Fruit fly (Drosophila melanogaster) whole organism, embryonic: ENCODE measurements around the gene CG1575.

Experiments used
- Ada2b ChIP-seq: fragments of 200-800 bp; sonication (Bioruptor generic); IDR thresholded peaks from 2 replicates; pipeline ENCODE4 v1.3.6; 2022; ENCODE audit warnings: missing biosample characterization, missing genetic modification characterization
- BEAF-32 ChIP-seq: fragments of 200-800 bp; sonication (Bioruptor generic); optimal IDR thresholded peaks from 3 replicates; lab custom pipeline; 2017; ENCODE audit warnings: missing biosample characterization, missing genetic modification characterization, mild to moderate bottlenecking, moderate library complexity, missing genetic modification reagents
- Bgb ChIP-seq: fragments of 200-800 bp; sonication (Bioruptor generic); IDR thresholded peaks from 2 replicates; pipeline ENCODE4 v1.3.6; 2022; ENCODE audit warnings: missing biosample characterization, missing genetic modification characterization; ENCODE audit not compliant: partially characterized antibody
- CG11247 ChIP-seq: fragments of 200-800 bp; sonication (Bioruptor generic); IDR thresholded peaks from 2 replicates; pipeline ENCODE4 v1.3.6; 2022; ENCODE audit warnings: missing biosample characterization, missing genetic modification characterization
- CG12219 ChIP-seq: fragments of 200-800 bp; sonication (Bioruptor generic); optimal IDR thresholded peaks from 3 replicates; lab custom pipeline; 2018; ENCODE audit warnings: missing biosample characterization, mild to moderate bottlenecking, missing genetic modification characterization
- CG13287 ChIP-seq: fragments of 200-800 bp; sonication (Bioruptor generic); IDR thresholded peaks from 2 replicates; pipeline ENCODE4 v1.3.6; 2022; ENCODE audit warnings: missing biosample characterization, missing genetic modification characterization; ENCODE audit not compliant: partially characterized antibody
- CG13894 ChIP-seq: fragments of 200-800 bp; sonication (Bioruptor generic); optimal IDR thresholded peaks from 3 replicates; lab custom pipeline; 2018; ENCODE audit warnings: missing biosample characterization, mild to moderate bottlenecking, missing genetic modification characterization, moderate library complexity
- CG15601 ChIP-seq: fragments of 200-800 bp; sonication (Bioruptor generic); optimal IDR thresholded peaks from 3 replicates; lab custom pipeline; 2019; ENCODE audit warnings: missing biosample characterization, mild to moderate bottlenecking, missing genetic modification characterization, moderate library complexity
- CG31388 ChIP-seq: fragments of 200-800 bp; sonication (Bioruptor generic); optimal IDR thresholded peaks from 2 replicates; lab custom pipeline; 2016; ENCODE audit warnings: missing biosample characterization, missing genetic modification characterization
- CG32772 ChIP-seq: fragments of 200-800 bp; sonication (Bioruptor generic); IDR thresholded peaks from 2 replicates; pipeline ENCODE4 v1.3.6; 2022; ENCODE audit warnings: missing biosample characterization, missing genetic modification characterization
- CG3281 ChIP-seq: fragments of 200-800 bp; sonication (Bioruptor generic); optimal IDR thresholded peaks from 3 replicates; lab custom pipeline; 2017; ENCODE audit warnings: missing biosample characterization, mild to moderate bottlenecking, missing genetic modification characterization
- CG5953 ChIP-seq: fragments of 200-800 bp; sonication (Bioruptor generic); IDR thresholded peaks from 2 replicates; pipeline ENCODE4 v1.3.6; 2022; ENCODE audit warnings: missing biosample characterization, missing genetic modification characterization
- CG7987 ChIP-seq: fragments of 200-800 bp; sonication (Bioruptor generic); optimal IDR thresholded peaks from 2 replicates; lab custom pipeline; 2018; ENCODE audit warnings: missing biosample characterization, mild to moderate bottlenecking, missing genetic modification characterization, moderate library complexity
- CG8944 ChIP-seq: fragments of 200-800 bp; sonication (Bioruptor generic); optimal IDR thresholded peaks from 3 replicates; lab custom pipeline; 2016; ENCODE audit warnings: missing biosample characterization, missing genetic modification characterization
- CG9932 ChIP-seq: fragments of 200-800 bp; sonication (Bioruptor generic); IDR thresholded peaks from 2 replicates; pipeline ENCODE4 v1.3.6; 2022; ENCODE audit warnings: missing biosample characterization, missing genetic modification characterization
- Deaf1 ChIP-seq: fragments of 200-800 bp; optimal IDR thresholded peaks from 3 replicates; lab custom pipeline; 2019; ENCODE audit warnings: missing biosample characterization, mild to moderate bottlenecking, missing genetic modification characterization, moderate library complexity
- Doc3 ChIP-seq: fragments of 200-800 bp; sonication (Bioruptor generic); IDR thresholded peaks from 3 replicates; pipeline ENCODE4 v1.3.6; 2022; ENCODE audit warnings: missing biosample characterization, missing genetic modification characterization; ENCODE audit not compliant: partially characterized antibody
- Dp ChIP-seq: fragments of 200-800 bp; sonication (Bioruptor generic); optimal IDR thresholded peaks from 2 replicates; lab custom pipeline; 2018; ENCODE audit warnings: missing biosample characterization, mild to moderate bottlenecking, missing genetic modification characterization, moderate library complexity
- Drgx ChIP-seq: fragments of 200-800 bp; sonication (Bioruptor generic); IDR thresholded peaks from 2 replicates; pipeline ENCODE4 v1.3.6; 2022; ENCODE audit warnings: missing biosample characterization, missing genetic modification characterization
- Fer1 ChIP-seq: fragments of 200-800 bp; sonication (Bioruptor generic); optimal IDR thresholded peaks from 2 replicates; lab custom pipeline; 2017; ENCODE audit warnings: missing biosample characterization, mild to moderate bottlenecking, missing genetic modification characterization
- Fer3 ChIP-seq: fragments of 200-800 bp; sonication (Bioruptor generic); optimal IDR thresholded peaks from 2 replicates; lab custom pipeline; 2018; ENCODE audit warnings: missing biosample characterization, mild to moderate bottlenecking, missing genetic modification characterization, moderate library complexity
- Lpt ChIP-seq: fragments of >200 bp; optimal IDR thresholded peaks from 2 replicates; lab custom pipeline; 2018; ENCODE audit warnings: missing biosample characterization, missing genetic modification characterization
- Med ChIP-seq: fragments of 200-800 bp; sonication (Bioruptor generic); peaks from one replicate; lab custom pipeline; 2016; ENCODE audit warnings: missing biosample characterization, missing genetic modification characterization, mild to moderate bottlenecking, inconsistent platforms, moderate library complexity
- NK7.1 ChIP-seq: fragments of 200-800 bp; sonication (Bioruptor generic); optimal IDR thresholded peaks from 3 replicates; lab custom pipeline; 2016; ENCODE audit warnings: missing biosample characterization, missing genetic modification characterization
- Xbp1 ChIP-seq: fragments of 200-800 bp; sonication (Bioruptor generic); optimal IDR thresholded peaks from 3 replicates; lab custom pipeline; 2016; ENCODE audit warnings: missing biosample characterization, mild to moderate bottlenecking, missing genetic modification characterization
- da ChIP-seq: fragments of 200-800 bp; sonication (Bioruptor generic); optimal IDR thresholded peaks from 2 replicates; lab custom pipeline; 2016; ENCODE audit warnings: missing biosample characterization, missing genetic modification characterization
- dan ChIP-seq: fragments of 200-800 bp; sonication (Bioruptor generic); IDR thresholded peaks from 2 replicates; pipeline ENCODE4 v1.3.6; 2022; ENCODE audit warnings: missing biosample characterization, missing genetic modification characterization
- emc ChIP-seq: fragments of 200-800 bp; sonication (Bioruptor generic); optimal IDR thresholded peaks from 2 replicates; lab custom pipeline; 2016; ENCODE audit warnings: missing biosample characterization, missing genetic modification characterization
- exex ChIP-seq: fragments of 200-800 bp; sonication (Bioruptor generic); optimal IDR thresholded peaks from 4 replicates; lab custom pipeline; 2018; ENCODE audit warnings: missing biosample characterization, mild to moderate bottlenecking, missing genetic modification characterization, moderate library complexity
- hth ChIP-seq: fragments of >200 bp; optimal IDR thresholded peaks from 2 replicates; lab custom pipeline; 2017; ENCODE audit warnings: inconsistent platforms
- ind ChIP-seq: fragments of 200-800 bp; sonication (Bioruptor generic); optimal IDR thresholded peaks from 3 replicates; lab custom pipeline; 2016; ENCODE audit warnings: missing biosample characterization, missing genetic modification characterization
- lola ChIP-seq, 3 experiments: fragments of >200 bp in 2 of 3; fragments of 200-800 bp in 1 of 3; sonication (Bioruptor generic) in 1 of 3; optimal IDR thresholded peaks; 2 replicates each; lab custom pipeline; 2017 to 2019; ENCODE audit warnings: missing biosample characterization in 3 of 3, missing genetic modification characterization in 3 of 3, mild to moderate bottlenecking in 1 of 3, moderate library complexity in 1 of 3
- otp ChIP-seq: fragments of 200-800 bp; sonication (Bioruptor generic); IDR thresholded peaks from 3 replicates; pipeline ENCODE4, ENCODE4 v1.3.6; 2022; ENCODE audit warnings: missing biosample characterization, missing genetic modification characterization
- pfk ChIP-seq: fragments of 200-800 bp; sonication (Bioruptor generic); optimal IDR thresholded peaks from 2 replicates; lab custom pipeline; 2018; ENCODE audit warnings: missing biosample characterization, mild to moderate bottlenecking, missing genetic modification characterization, moderate library complexity
- pnt ChIP-seq: fragments of 200-800 bp; sonication (Bioruptor generic); optimal IDR thresholded peaks from 3 replicates; lab custom pipeline; 2016; ENCODE audit warnings: missing biosample characterization, missing genetic modification characterization
- ranshi ChIP-seq: fragments of 200-800 bp; sonication (Bioruptor generic); IDR thresholded peaks from 2 replicates; pipeline ENCODE4 v1.3.6; 2022; ENCODE audit warnings: missing biosample characterization, missing genetic modification characterization
- salm ChIP-seq: fragments of 200-800 bp; sonication (Bioruptor generic); optimal IDR thresholded peaks from 2 replicates; lab custom pipeline; 2018; ENCODE audit warnings: missing biosample characterization, mild to moderate bottlenecking, missing genetic modification characterization
- so ChIP-seq: fragments of 200-800 bp; sonication (Bioruptor generic); IDR thresholded peaks from 3 replicates; pipeline ENCODE4 v1.3.6; 2022; ENCODE audit warnings: missing biosample characterization, missing genetic modification characterization
- trem ChIP-seq: fragments of 200-800 bp; optimal IDR thresholded peaks from 3 replicates; lab custom pipeline; 2019; ENCODE audit warnings: missing biosample characterization, mild to moderate bottlenecking, missing genetic modification characterization, moderate library complexity
- vnd ChIP-seq: fragments of 200-800 bp; sonication (Bioruptor generic); IDR thresholded peaks from 3 replicates; pipeline ENCODE4 v1.3.6; 2022; ENCODE audit warnings: missing biosample characterization, missing genetic modification characterization; ENCODE audit not compliant: partially characterized antibody

Gene CG1575

dm6 chrX:8106281-8107050 is 10.3 kb upstream of the CG1575 start (continued):
- TF ChIP-seq CG5953 (GFP tag; lab: Robert Waterston, UW) (no peak), ranshi (GFP tag; lab: Robert Waterston, UW) (no peak), CG32772 (no peak), lola (GFP tag; optimal IDR thresholded peaks at IDR 0.05; lab: Kevin White, UChicago) (no peak), CG7987 (GFP tag; lab: Kevin White, UChicago) (no peak), Dp (GFP tag; lab: Kevin White, UChicago) (no peak), CG13287 (no peak), ind (no peak), pnt (GFP tag; lab: Kevin White, UChicago) (no peak), BEAF-32 (no peak), Ada2b (GFP tag; lab: Robert Waterston, UW) (no peak), salm (tag; lab: Kevin White, UChicago) (peak; percentile 54), Med (GFP tag; lab: Kevin White, UChicago) (peak; percentile 32), CG13894 (tag; lab: Kevin White, UChicago) (no peak), da (GFP tag; lab: Kevin White, UChicago) (no peak), emc (no peak), CG31388 (no peak), CG8944 (GFP tag; lab: Kevin White, UChicago) (no peak), CG12219 (no peak), Bgb (no peak), Fer3 (tag; lab: Kevin White, UChicago) (no peak), vnd (GFP tag; lab: Robert Waterston, UW) (peak; percentile 52; the same call in 2 of the 3 replicates), Xbp1 (GFP tag; lab: Kevin White, UChicago) (no peak), otp (GFP tag; lab: Robert Waterston, UW) (no peak), trem (tag; lab: Kevin White, UChicago) (no peak)

dm6 chrX:8107936-8108335 is 8.9 kb upstream of the CG1575 start:
- TF ChIP-seq exex = peak; percentile 72
- TF ChIP-seq NK7.1 (GFP tag; lab: Kevin White, UChicago) = no peak
- no peak for TF ChIP-seq Fer1 (GFP tag; lab: Kevin White, UChicago)
- TF ChIP-seq Drgx = no peak
- TF ChIP-seq Lpt (GFP tag; lab: Kevin White, UChicago) = no peak
- TF ChIP-seq dan (GFP tag; lab: Robert Waterston, UW) = no peak
- no peak for TF ChIP-seq CG15601
- no peak for TF ChIP-seq CG9932
- peak; percentile 87 for TF ChIP-seq pfk (GFP tag; lab: Kevin White, UChicago)
- no peak for TF ChIP-seq so (GFP tag; lab: Robert Waterston, UW)
- TF ChIP-seq hth = no peak
- no peak for TF ChIP-seq Doc3 (GFP tag; lab: Robert Waterston, UW)
- no peak for TF ChIP-seq CG3281
- no peak for TF ChIP-seq CG11247 (GFP tag; lab: Robert Waterston, UW)
- peak; percentile 8 for TF ChIP-seq Deaf1 (tag; lab: Kevin White, UChicago)
- TF ChIP-seq, all 482 proteins: peak for 3
